Worm (Caenorhabditis elegans) whole organism, L4 larva: Measurements from ENCODE around the gene ncx-10.

Source experiments
- F37D6.2 ChIP-seq: sonication (generic microtip); optimal IDR thresholded peaks from 2 replicates; lab custom pipeline; 2016; ENCODE audit warnings: mild to moderate bottlenecking, missing genetic modification characterization, missing compliant biosample characterization
- F49E8.2 ChIP-seq: sonication (generic microtip); optimal IDR thresholded peaks from 2 replicates; lab custom pipeline; 2016; ENCODE audit warnings: missing compliant biosample characterization, mild to moderate bottlenecking, missing genetic modification characterization, borderline replicate concordance
- Y105C5A.15 ChIP-seq: fragments of 200-800 bp; sonication (Bioruptor generic); IDR thresholded peaks from 2 replicates; pipeline ENCODE4 v1.3.6; 2022; ENCODE audit warnings: missing genetic modification characterization, missing compliant biosample characterization
- ZK337.2 ChIP-seq: fragments of 200-800 bp; sonication (Bioruptor generic); IDR thresholded peaks from 2 replicates; pipeline ENCODE4 v1.3.6; 2022; ENCODE audit warnings: missing genetic modification reagents, missing genetic modification characterization, missing compliant biosample characterization
- dve-1 ChIP-seq: sonication (generic microtip); optimal IDR thresholded peaks from 2 replicates; lab custom pipeline; 2017; ENCODE audit warnings: antibody characterized with exemption, mild to moderate bottlenecking, missing genetic modification characterization, missing compliant biosample characterization; ENCODE audit not compliant: insufficient read depth
- fkh-10 ChIP-seq: fragments of 150-350 bp; optimal IDR thresholded peaks from 2 replicates; lab custom pipeline; 2014; ENCODE audit warnings: missing biosample characterization, missing genetic modification reagents, missing genetic modification characterization
- lim-7 ChIP-seq: fragments of 200-800 bp; sonication (Bioruptor generic); IDR thresholded peaks from 2 replicates; pipeline ENCODE4 v1.3.6; 2022; ENCODE audit warnings: missing genetic modification characterization, missing compliant biosample characterization
- lsy-2 ChIP-seq, 2 experiments: fragments of 150-350 bp in 1 of 2; sonication (generic microtip) in 1 of 2; optimal IDR thresholded peaks; 2 replicates each; lab custom pipeline; 2014 to 2017; ENCODE audit warnings: missing biosample characterization in 2 of 2, missing genetic modification characterization in 2 of 2
- mdl-1 ChIP-seq, 2 experiments: fragments of 150-350 bp in 1 of 2; sonication (generic microtip) in 1 of 2; optimal IDR thresholded peaks; 2 replicates each; lab custom pipeline; 2014 to 2017; ENCODE audit warnings: missing biosample characterization in 2 of 2, missing genetic modification characterization in 2 of 2
- mep-1 ChIP-seq: fragments of 150-350 bp; sonication (generic microtip); optimal IDR thresholded peaks from 3 replicates; lab custom pipeline; 2014; ENCODE audit warnings: missing biosample characterization, missing genetic modification characterization
- nhr-28 ChIP-seq: fragments of 150-350 bp; optimal IDR thresholded peaks from 2 replicates; lab custom pipeline; 2014; ENCODE audit warnings: missing biosample characterization, missing genetic modification characterization
- skn-1 ChIP-seq: fragments of 150-350 bp; optimal IDR thresholded peaks from 2 replicates; lab custom pipeline; 2014; ENCODE audit warnings: missing biosample characterization, missing genetic modification characterization
- snpc-4 ChIP-seq: fragments of 150-350 bp; optimal IDR thresholded peaks from 2 replicates; lab custom pipeline; 2014; ENCODE audit warnings: missing biosample characterization, missing genetic modification characterization
- ztf-11 ChIP-seq: fragments of 150-350 bp; optimal IDR thresholded peaks from 2 replicates; lab custom pipeline; 2014; ENCODE audit warnings: missing biosample characterization, missing genetic modification characterization

ce11 chrV:7970519-7970918, 37.6 kb upstream of the ncx-10 start:
- no peak for TF ChIP-seq skn-1 (tag; lab: Kevin White, UChicago)
- no peak for TF ChIP-seq mdl-1 (tag; optimal IDR thresholded peaks at IDR 0.05; lab: Kevin White, UChicago)
- TF ChIP-seq snpc-4 (tag; lab: Kevin White, UChicago) = no peak
- TF ChIP-seq F49E8.2 (tag; lab: Kevin White, UChicago) = no peak
- TF ChIP-seq ztf-11 = no peak
- TF ChIP-seq ZK337.2 (GFP tag; lab: Robert Waterston, UW) = no peak
- no peak for TF ChIP-seq lsy-2 (tag; optimal IDR thresholded peaks at IDR 0.05; lab: Kevin White, UChicago)
- no peak for TF ChIP-seq F37D6.2 (tag; lab: Kevin White, UChicago)
- no peak for TF ChIP-seq fkh-10
- TF ChIP-seq nhr-28 (tag; lab: Kevin White, UChicago) = no peak
- TF ChIP-seq mep-1 (tag; lab: Kevin White, UChicago) = no peak
- TF ChIP-seq Y105C5A.15 (GFP tag; lab: Robert Waterston, UW) = no peak
- TF ChIP-seq dve-1 = no peak
- no peak for TF ChIP-seq lim-7 (GFP tag; lab: Robert Waterston, UW)
